Worm (Caenorhabditis elegans) whole organism, young adult: Measurements from ENCODE around the gene F49H12.4.

Experiments used
- B0261.1 ChIP-seq: sonication (generic microtip); optimal IDR thresholded peaks from 2 replicates; lab custom pipeline; 2016; ENCODE audit warnings: mild to moderate bottlenecking, missing genetic modification characterization, moderate library complexity, missing compliant biosample characterization
- C06A6.2 ChIP-seq: fragments of 200-800 bp; sonication (Bioruptor generic); conservative IDR thresholded peaks from 2 replicates; pipeline ENCODE4 v1.3.6; 2022; ENCODE audit warnings: missing genetic modification characterization, missing compliant biosample characterization
- C17E4.6 ChIP-seq: fragments of 200-800 bp; sonication (Bioruptor generic); IDR thresholded peaks from 2 replicates; pipeline ENCODE4 v1.3.6; 2022; ENCODE audit warnings: missing genetic modification reagents, missing genetic modification characterization, missing compliant biosample characterization
- F37B4.10 ChIP-seq: fragments of 200-800 bp; sonication (Bioruptor generic); IDR thresholded peaks from 2 replicates; pipeline ENCODE4 v1.3.6; 2022; ENCODE audit warnings: missing genetic modification characterization, missing compliant biosample characterization
- F39B2.1 ChIP-seq: fragments of 200-800 bp; sonication (Bioruptor generic); IDR thresholded peaks from 2 replicates; pipeline ENCODE4 v1.3.6; 2022; ENCODE audit warnings: missing genetic modification reagents, missing genetic modification characterization, missing compliant biosample characterization
- T07F8.4 ChIP-seq: sonication (generic microtip); optimal IDR thresholded peaks from 2 replicates; lab custom pipeline; 2016; ENCODE audit warnings: mild to moderate bottlenecking, missing genetic modification characterization, moderate library complexity, missing compliant biosample characterization
- T26A5.8 ChIP-seq: sonication (generic microtip); optimal IDR thresholded peaks from 2 replicates; lab custom pipeline; 2016; ENCODE audit warnings: missing genetic modification characterization, missing compliant biosample characterization
- Y95B8A.8 ChIP-seq: fragments of 200-800 bp; sonication (Bioruptor generic); IDR thresholded peaks from 2 replicates; pipeline ENCODE4 v1.3.6; 2022; ENCODE audit warnings: missing genetic modification reagents, missing genetic modification characterization, missing compliant biosample characterization
- ZK185.1 ChIP-seq: sonication (generic microtip); optimal IDR thresholded peaks from 2 replicates; lab custom pipeline; 2016; ENCODE audit warnings: mild to moderate bottlenecking, missing genetic modification characterization, missing compliant biosample characterization; ENCODE audit not compliant: poor library complexity, severe bottlenecking
- athp-1 ChIP-seq: sonication (generic microtip); optimal IDR thresholded peaks from 2 replicates; lab custom pipeline; 2017; ENCODE audit warnings: mild to moderate bottlenecking, missing genetic modification characterization, missing compliant biosample characterization
- attf-5 ChIP-seq: fragments of 200-800 bp; sonication (Bioruptor generic); optimal IDR thresholded peaks from 2 replicates; lab custom pipeline; 2018; ENCODE audit warnings: mild to moderate bottlenecking, missing genetic modification characterization, missing compliant biosample characterization
- bed-2 ChIP-seq: fragments of 200-800 bp; sonication (Bioruptor generic); IDR thresholded peaks from 2 replicates; pipeline ENCODE4 v1.3.6; 2022; ENCODE audit warnings: missing genetic modification reagents, missing genetic modification characterization, missing compliant biosample characterization
- ceh-100 ChIP-seq: fragments of 200-800 bp; sonication (Bioruptor generic); IDR thresholded peaks from 2 replicates; pipeline ENCODE4 v1.3.6; 2022; ENCODE audit warnings: missing genetic modification reagents, missing genetic modification characterization, missing compliant biosample characterization
- ceh-27 ChIP-seq: fragments of 200-800 bp; sonication (Bioruptor generic); optimal IDR thresholded peaks from 2 replicates; lab custom pipeline; 2018; ENCODE audit warnings: mild to moderate bottlenecking, missing genetic modification characterization, moderate library complexity, missing compliant biosample characterization
- ceh-58 ChIP-seq: fragments of 200-800 bp; sonication (Bioruptor generic); IDR thresholded peaks from 2 replicates; pipeline ENCODE4 v1.3.6; 2022; ENCODE audit warnings: missing genetic modification characterization, missing compliant biosample characterization
- chd-7 ChIP-seq: sonication (generic microtip); optimal IDR thresholded peaks from 2 replicates; lab custom pipeline; 2016; ENCODE audit warnings: mild to moderate bottlenecking, missing genetic modification characterization, moderate library complexity, missing compliant biosample characterization
- die-1 ChIP-seq: sonication (generic microtip); optimal IDR thresholded peaks from 2 replicates; lab custom pipeline; 2016; ENCODE audit warnings: missing genotype, mild to moderate bottlenecking, missing genetic modification characterization, missing compliant biosample characterization
- dox-1 ChIP-seq: fragments of 200-800 bp; sonication (Bioruptor generic); IDR thresholded peaks from 2 replicates; pipeline ENCODE4 v1.3.6; 2022; ENCODE audit warnings: missing genetic modification reagents, missing genetic modification characterization, missing compliant biosample characterization
- egl-18 ChIP-seq: fragments of 200-800 bp; sonication (Bioruptor generic); IDR thresholded peaks from 2 replicates; pipeline ENCODE4 v1.3.6; 2022; ENCODE audit warnings: missing genetic modification reagents, missing genetic modification characterization, missing compliant biosample characterization
- hlh-12 ChIP-seq: sonication (generic microtip); optimal IDR thresholded peaks from 2 replicates; lab custom pipeline; 2016; ENCODE audit warnings: missing genetic modification characterization, missing compliant biosample characterization
- hrde-1 ChIP-seq: sonication (generic microtip); optimal IDR thresholded peaks from 2 replicates; lab custom pipeline; 2016; ENCODE audit warnings: missing genetic modification characterization, mild to moderate bottlenecking, missing compliant biosample characterization, moderate library complexity, missing genotype, missing genetic modification reagents, borderline replicate concordance
- lin-35 ChIP-seq, 3 experiments: fragments of 150-350 bp in 2 of 3; sonication (generic microtip) in 1 of 3; optimal IDR thresholded peaks; 2 replicates each; lab custom pipeline; 2014 to 2018; ENCODE audit warnings: missing biosample characterization in 3 of 3, missing genetic modification characterization in 3 of 3, missing genetic modification reagents in 3 of 3
- lin-40 ChIP-seq: sonication (generic microtip); optimal IDR thresholded peaks from 2 replicates; lab custom pipeline; 2016; ENCODE audit warnings: missing genetic modification characterization, mild to moderate bottlenecking, missing compliant biosample characterization, missing genotype, missing genetic modification reagents
- lin-54 ChIP-seq: fragments of 200-800 bp; sonication (Bioruptor generic); optimal IDR thresholded peaks from 2 replicates; lab custom pipeline; 2018; ENCODE audit warnings: mild to moderate bottlenecking, missing genetic modification characterization, missing compliant biosample characterization
- lir-1 ChIP-seq: fragments of 200-800 bp; sonication (Bioruptor generic); conservative IDR thresholded peaks from 2 replicates; pipeline ENCODE4 v1.3.6; 2022; ENCODE audit warnings: missing genetic modification reagents, missing genetic modification characterization, missing compliant biosample characterization
- lsl-1 ChIP-seq: fragments of 200-800 bp; sonication (Bioruptor generic); optimal IDR thresholded peaks from 2 replicates; lab custom pipeline; 2018; ENCODE audit warnings: mild to moderate bottlenecking, missing genetic modification characterization, moderate library complexity, missing compliant biosample characterization
- madf-3 ChIP-seq: fragments of 200-800 bp; sonication (Bioruptor generic); IDR thresholded peaks from 2 replicates; pipeline ENCODE4 v1.3.6; 2022; ENCODE audit warnings: missing genetic modification reagents, missing genetic modification characterization, missing compliant biosample characterization
- madf-8 ChIP-seq: fragments of 200-800 bp; sonication (Bioruptor generic); conservative IDR thresholded peaks from 2 replicates; pipeline ENCODE4 v1.3.6; 2022; ENCODE audit warnings: missing genetic modification reagents, missing genetic modification characterization, missing compliant biosample characterization
- mcd-1 ChIP-seq: fragments of 200-800 bp; sonication (Bioruptor generic); IDR thresholded peaks from 2 replicates; pipeline ENCODE4 v1.3.6; 2022; ENCODE audit warnings: missing genetic modification reagents, missing genetic modification characterization, missing compliant biosample characterization
- nfya-2 ChIP-seq: fragments of 200-800 bp; sonication (Bioruptor generic); IDR thresholded peaks from 2 replicates; pipeline ENCODE4 v1.3.6; 2022; ENCODE audit warnings: missing genetic modification reagents, missing genetic modification characterization, missing compliant biosample characterization
- nhr-80 ChIP-seq: sonication (generic microtip); optimal IDR thresholded peaks from 2 replicates; lab custom pipeline; 2016; ENCODE audit warnings: missing genetic modification characterization, missing compliant biosample characterization
- nhr-90 ChIP-seq: sonication (generic microtip); optimal IDR thresholded peaks from 2 replicates; lab custom pipeline; 2016; ENCODE audit warnings: missing genotype, mild to moderate bottlenecking, missing genetic modification characterization, missing compliant biosample characterization
- repo-1 ChIP-seq: sonication (generic microtip); optimal IDR thresholded peaks from 2 replicates; lab custom pipeline; 2017; ENCODE audit warnings: mild to moderate bottlenecking, missing genetic modification characterization, missing compliant biosample characterization
- sea-2 ChIP-seq: fragments of 200-800 bp; sonication (Bioruptor generic); IDR thresholded peaks from 2 replicates; pipeline ENCODE4 v1.3.6; 2022; ENCODE audit warnings: missing genetic modification characterization, missing compliant biosample characterization
- snpc-3.4 ChIP-seq: sonication (generic microtip); optimal IDR thresholded peaks from 2 replicates; lab custom pipeline; 2017; ENCODE audit warnings: missing genetic modification characterization, mild to moderate bottlenecking, missing compliant biosample characterization, antibody characterized with exemption, moderate library complexity, missing genotype, missing genetic modification reagents
- ztf-18 ChIP-seq: sonication (generic microtip); optimal IDR thresholded peaks from 2 replicates; lab custom pipeline; 2016; ENCODE audit warnings: missing genotype, mild to moderate bottlenecking, missing genetic modification characterization, missing compliant biosample characterization
- ztf-22 ChIP-seq: fragments of 200-800 bp; sonication (Bioruptor generic); optimal IDR thresholded peaks from 2 replicates; lab custom pipeline; 2018; ENCODE audit warnings: mild to moderate bottlenecking, missing genetic modification characterization, moderate library complexity, missing compliant biosample characterization
- ztf-26 ChIP-seq: sonication (generic microtip); optimal IDR thresholded peaks from 2 replicates; lab custom pipeline; 2017; ENCODE audit warnings: missing genetic modification characterization, missing compliant biosample characterization

Gene F49H12.4

ce11 chrX:2113004-2113403 lies 33.4 kb downstream of the F49H12.4 start, which contains the start of gene bus-5:
Gene bus-5 (minus strand): TSS chrX:2113104.
- TF ChIP-seq lsl-1 (GFP tag; lab: Kevin White, UChicago) = no peak
- TF ChIP-seq ZK185.1 (tag; lab: Kevin White, UChicago) = no peak
- TF ChIP-seq madf-8 (GFP tag; lab: Robert Waterston, UW) = no peak
- no peak for TF ChIP-seq Y95B8A.8 (GFP tag; lab: Robert Waterston, UW)
- TF ChIP-seq chd-7 (tag; lab: Kevin White, UChicago) = no peak
- no peak for TF ChIP-seq athp-1
- TF ChIP-seq, all 124 proteins: peak for 0

- TF ChIP-seq ztf-18 (tag; lab: Kevin White, UChicago) = no peak
- TF ChIP-seq nfya-2 = no peak
- no peak for TF ChIP-seq egl-18 (GFP tag; lab: Robert Waterston, UW)
- no peak for TF ChIP-seq hrde-1
- no peak for TF ChIP-seq snpc-3.4
- TF ChIP-seq B0261.1 (tag; lab: Kevin White, UChicago) = no peak
Measured at ce11 chrX:2114171-2114570, 34.5 kb downstream of the F49H12.4 start.

ce11 chrX:2116304-2116867 lies 36.8 kb downstream of the F49H12.4 start:
- TF ChIP-seq ceh-58 (GFP tag; lab: Robert Waterston, UW) (0 out of 2 replicates have a peak, but pooled peaks have one; percentile 40), T07F8.4 (tag; lab: Kevin White, UChicago) (no peak), dox-1 (GFP tag; lab: Robert Waterston, UW) (peak; percentile 47; the same call in 1 of the 2 replicates)

- TF ChIP-seq C06A6.2 (GFP tag; lab: Robert Waterston, UW) (no peak), bed-2 (GFP tag; lab: Robert Waterston, UW) (no peak), nfya-2 (no peak), nhr-80 (tag; lab: Kevin White, UChicago) (no peak), lin-54 (GFP tag; lab: Kevin White, UChicago) (no peak), chd-7 (tag; lab: Kevin White, UChicago) (no peak), repo-1 (no peak), madf-3 (GFP tag; lab: Robert Waterston, UW) (no peak), T07F8.4 (tag; lab: Kevin White, UChicago) (no peak), F39B2.1 (no peak)
Measured at ce11 chrX:2118162-2118561, 38.5 kb downstream of the F49H12.4 start, which contains the start of gene swip-10. Gene swip-10 (minus strand): TSS chrX:2118262.

ce11 chrX:2120961-2121360 lies 41.3 kb downstream of the F49H12.4 start, which contains the start of gene gpa-5:
Gene gpa-5 (minus strand): TSS chrX:2121061.
- no peak for TF ChIP-seq lin-40 (tag; lab: Kevin White, UChicago)
- no peak for TF ChIP-seq mcd-1 (GFP tag; lab: Robert Waterston, UW)
- TF ChIP-seq die-1 = no peak
- no peak for TF ChIP-seq ceh-27 (GFP tag; lab: Kevin White, UChicago)
- TF ChIP-seq bed-2 (GFP tag; lab: Robert Waterston, UW) = no peak
- TF ChIP-seq ztf-22 = no peak
- TF ChIP-seq lir-1 (GFP tag; lab: Robert Waterston, UW) = no peak
- no peak for TF ChIP-seq B0261.1 (tag; lab: Kevin White, UChicago)
- no peak for TF ChIP-seq hlh-12
- no peak for TF ChIP-seq lin-35 (GFP tag; optimal IDR thresholded peaks at IDR 0.05; lab: Kevin White, UChicago)
- TF ChIP-seq ztf-26 (tag; lab: Kevin White, UChicago) = no peak
- TF ChIP-seq attf-5 (GFP tag; lab: Kevin White, UChicago) = no peak
- no peak for TF ChIP-seq sea-2 (GFP tag; lab: Robert Waterston, UW)
- TF ChIP-seq C17E4.6 = no peak
- no peak for TF ChIP-seq ceh-100 (GFP tag; lab: Robert Waterston, UW)
- TF ChIP-seq T26A5.8 (tag; lab: Kevin White, UChicago) = no peak
- no peak for TF ChIP-seq nhr-90 (tag; lab: Kevin White, UChicago)
- TF ChIP-seq F37B4.10 (GFP tag; lab: Robert Waterston, UW) = no peak
- no peak for TF ChIP-seq F39B2.1
